Worm (Caenorhabditis elegans) whole organism, young adult: ENCODE data around the gene gfat-2.

ENCODE experiments used
- dox-1 ChIP-seq: fragments of 200-800 bp; sonication (Bioruptor generic); IDR thresholded peaks from 2 replicates; pipeline ENCODE4 v1.3.6; 2022; ENCODE audit warnings: missing genetic modification reagents, missing genetic modification characterization, missing compliant biosample characterization
- lin-26 ChIP-seq: fragments of 200-800 bp; sonication (Bioruptor generic); IDR thresholded peaks from 2 replicates; pipeline ENCODE4 v1.3.6; 2022; ENCODE audit warnings: missing genetic modification reagents, missing genetic modification characterization, missing compliant biosample characterization
- lin-54 ChIP-seq: fragments of 200-800 bp; sonication (Bioruptor generic); optimal IDR thresholded peaks from 2 replicates; lab custom pipeline; 2018; ENCODE audit warnings: mild to moderate bottlenecking, missing genetic modification characterization, missing compliant biosample characterization
- mes-4 ChIP-seq: sonication (generic microtip); optimal IDR thresholded peaks from 2 replicates; lab custom pipeline; 2016; ENCODE audit warnings: missing genotype, missing genetic modification characterization, missing compliant biosample characterization
- unc-62 ChIP-seq: fragments of 150-350 bp; optimal IDR thresholded peaks from 2 replicates; lab custom pipeline; 2014; ENCODE audit warnings: missing biosample characterization, missing genetic modification reagents, missing genetic modification characterization

DNA sequence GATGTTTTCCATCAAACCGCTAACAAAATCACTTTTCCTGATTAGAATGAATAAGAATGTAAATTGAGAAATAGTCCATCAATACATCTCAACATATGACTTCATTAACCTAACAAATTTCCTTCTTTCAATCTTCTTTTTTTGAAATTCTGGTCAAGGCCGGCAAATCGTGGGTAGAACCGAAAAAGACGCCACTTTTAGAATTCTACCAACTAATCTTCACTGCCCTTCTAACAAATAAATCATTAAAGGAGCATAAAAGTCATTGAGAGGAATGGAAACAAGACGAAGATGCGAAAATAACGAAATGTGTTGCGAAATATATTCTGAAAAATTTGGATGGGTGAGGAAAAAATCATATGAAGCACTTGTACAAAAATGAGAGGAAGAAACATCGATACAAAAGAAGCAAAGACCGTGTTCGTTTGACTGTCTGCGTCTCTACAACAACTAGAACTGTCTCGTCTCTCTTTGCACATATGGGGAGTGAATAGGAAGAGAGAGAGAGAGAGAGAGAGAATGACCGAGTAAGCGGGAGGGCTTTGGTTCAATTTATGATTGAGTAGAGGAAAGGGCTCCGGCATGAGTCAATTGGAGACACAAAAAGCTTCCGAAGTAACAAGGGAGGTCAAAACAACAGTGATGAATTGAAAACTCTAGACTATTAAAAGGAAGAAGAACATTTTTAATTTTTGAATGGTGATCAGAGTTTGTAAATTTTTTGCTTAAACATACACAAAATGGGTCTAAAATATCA lies 46.0 kb upstream of the gfat-2 start:
- TF ChIP-seq dox-1 (GFP tag; lab: Robert Waterston, UW) (no peak), unc-62 (GFP tag; lab: Kevin White, UChicago) (no peak), lin-54 (GFP tag; lab: Kevin White, UChicago) (no peak), mes-4 (tag; lab: Kevin White, UChicago) (no peak), lin-26 (GFP tag; lab: Robert Waterston, UW) (no peak)
